Worm (Caenorhabditis elegans): ENCODE measurements around the gene lgc-58.

The lgc-58 gene

DNA sequence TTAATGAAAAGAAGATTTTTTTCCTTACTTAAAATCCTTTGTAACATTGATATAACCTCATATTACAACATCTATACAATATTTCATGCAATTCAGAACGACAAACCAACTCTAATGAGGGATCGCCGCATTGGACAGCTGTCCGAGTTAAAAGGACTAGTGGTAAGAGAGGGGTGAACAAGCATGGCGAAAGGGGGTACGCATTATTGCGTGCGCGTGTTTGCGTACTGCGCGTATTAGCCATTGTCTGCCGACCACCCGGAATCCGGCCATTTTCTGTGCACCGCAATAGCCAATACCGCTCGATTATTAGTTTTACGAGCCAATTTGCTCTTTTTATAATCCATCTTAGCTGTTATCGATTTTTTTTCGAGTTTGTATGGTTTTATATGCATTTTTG is 22.2 kb downstream of the lgc-58 start, which contains the start of gene C15H9.4 (continued):
- TF ChIP-seq ceh-16 (tag; optimal IDR thresholded peaks at IDR 0.05) (no peak), lin-11 (tag; optimal IDR thresholded peaks at IDR 0.05) (peak; percentile 1), blmp-1 (tag; optimal IDR thresholded peaks at IDR 0.05; ENCODE audit: insufficient read depth) (no peak), elt-1 (tag; optimal IDR thresholded peaks at IDR 0.05) (no peak)

DNA sequence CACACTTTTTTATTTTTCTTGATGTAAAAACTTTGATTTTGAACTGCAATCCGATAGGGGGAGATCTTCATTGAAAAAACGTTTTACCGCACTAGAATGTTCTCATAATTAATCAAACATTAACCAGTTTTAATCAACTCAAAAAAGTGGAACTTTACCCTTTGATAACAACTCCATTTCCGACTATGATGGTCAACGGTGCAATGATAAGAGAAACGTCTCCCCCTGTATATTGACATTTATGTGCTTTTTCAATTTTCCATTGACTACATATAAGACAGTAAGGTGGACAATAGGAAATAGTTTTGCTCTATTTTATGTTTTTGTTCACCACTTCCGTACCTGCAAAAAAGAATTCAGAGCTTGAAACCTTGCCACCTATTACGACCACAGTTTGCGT is 23.1 kb downstream of the lgc-58 start:
- no peak for TF ChIP-seq nhr-25 (tag; optimal IDR thresholded peaks at IDR 0.05)
- TF ChIP-seq nhr-21 (tag; optimal IDR thresholded peaks at IDR 0.05): no peak
- TF ChIP-seq skn-1 (tag; optimal IDR thresholded peaks at IDR 0.05): no peak
- peak; percentile 10 for TF ChIP-seq crh-2 (tag; optimal IDR thresholded peaks at IDR 0.05)
- no peak for TF ChIP-seq mab-5 (tag; optimal IDR thresholded peaks at IDR 0.05)
- TF ChIP-seq elt-1 (tag; optimal IDR thresholded peaks at IDR 0.05): no peak
- TF ChIP-seq fos-1 (tag; optimal IDR thresholded peaks at IDR 0.05): peak; percentile 74
- no peak for TF ChIP-seq nhr-77 (tag; optimal IDR thresholded peaks at IDR 0.05)
- TF ChIP-seq ZK546.5 (tag; optimal IDR thresholded peaks at IDR 0.05): no peak
- TF ChIP-seq unc-62 (GFP tag; optimal IDR thresholded peaks at IDR 0.05): no peak
- TF ChIP-seq lsy-2 (tag; optimal IDR thresholded peaks at IDR 0.05): no peak
- TF ChIP-seq blmp-1 (tag; optimal IDR thresholded peaks at IDR 0.05; ENCODE audit: insufficient read depth): no peak
- TF ChIP-seq aly-2 (tag; optimal IDR thresholded peaks at IDR 0.05): no peak
- TF ChIP-seq nhr-129 (tag; optimal IDR thresholded peaks at IDR 0.05): no peak
- no peak for TF ChIP-seq ama-1 (optimal IDR thresholded peaks at IDR 0.05)
- TF ChIP-seq snpc-4 (tag; optimal IDR thresholded peaks at IDR 0.05): no peak
- no peak for TF ChIP-seq mbf-1 (tag; optimal IDR thresholded peaks at IDR 0.05)
- TF ChIP-seq Y55F3AM.14 (GFP tag; optimal IDR thresholded peaks at IDR 0.05): no peak
- TF ChIP-seq elt-3 (tag; optimal IDR thresholded peaks at IDR 0.05): no peak
- TF ChIP-seq alr-1 (tag; optimal IDR thresholded peaks at IDR 0.05): no peak
- TF ChIP-seq ztf-11 (tag; optimal IDR thresholded peaks at IDR 0.05): no peak
- TF ChIP-seq peb-1 (tag; optimal IDR thresholded peaks at IDR 0.05): no peak
- TF ChIP-seq ztf-1 (GFP tag; conservative IDR thresholded peaks at IDR 0.05): no peak
- peak; percentile 44 for TF ChIP-seq sma-9 (GFP tag; optimal IDR thresholded peaks at IDR 0.05)
- TF ChIP-seq sma-9 (tag; optimal IDR thresholded peaks at IDR 0.05): no peak

DNA sequence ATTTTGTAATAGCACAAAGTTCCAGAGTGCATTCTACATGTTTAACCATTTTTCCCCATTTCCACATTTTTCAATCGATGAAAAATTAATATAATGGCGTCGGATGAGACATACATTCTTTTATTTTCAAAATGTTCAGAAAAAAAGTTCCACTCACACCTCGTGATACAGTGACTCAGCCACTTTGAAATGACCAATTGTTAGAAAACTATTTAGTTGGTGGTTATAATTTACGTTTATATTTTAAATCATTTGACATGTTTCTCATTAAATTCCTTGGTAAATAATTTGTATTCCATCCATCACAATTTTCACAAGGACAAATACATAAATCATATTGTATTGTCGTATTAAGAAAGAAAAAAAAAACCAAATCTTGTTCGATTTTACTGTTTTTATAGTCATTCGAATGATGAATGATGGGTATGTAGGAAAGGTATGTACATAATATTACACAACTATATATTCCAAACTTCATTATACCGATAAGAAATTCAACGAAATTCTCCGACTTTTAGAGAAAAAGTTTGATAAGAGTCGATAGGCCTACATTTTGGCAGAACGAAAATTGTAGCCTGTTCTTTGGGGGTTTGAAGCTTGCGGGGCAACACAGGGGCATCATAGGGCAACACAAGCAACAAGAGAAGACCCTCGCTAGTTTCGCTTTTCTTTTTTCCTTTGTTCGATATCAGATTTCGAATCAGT is 25.2 kb downstream of the lgc-58 start:
- TF ChIP-seq blmp-1 (tag; optimal IDR thresholded peaks at IDR 0.05; ENCODE audit: insufficient read depth) (peak; percentile 16), fos-1 (tag; optimal IDR thresholded peaks at IDR 0.05) (peak; percentile 65), elt-1 (tag; optimal IDR thresholded peaks at IDR 0.05) (no peak), nhr-25 (tag; optimal IDR thresholded peaks at IDR 0.05) (peak; percentile 48), sem-4 (tag; optimal IDR thresholded peaks at IDR 0.05) (no peak), ceh-16 (tag; optimal IDR thresholded peaks at IDR 0.05) (no peak), mdl-1 (tag; optimal IDR thresholded peaks at IDR 0.05) (no peak)

DNA sequence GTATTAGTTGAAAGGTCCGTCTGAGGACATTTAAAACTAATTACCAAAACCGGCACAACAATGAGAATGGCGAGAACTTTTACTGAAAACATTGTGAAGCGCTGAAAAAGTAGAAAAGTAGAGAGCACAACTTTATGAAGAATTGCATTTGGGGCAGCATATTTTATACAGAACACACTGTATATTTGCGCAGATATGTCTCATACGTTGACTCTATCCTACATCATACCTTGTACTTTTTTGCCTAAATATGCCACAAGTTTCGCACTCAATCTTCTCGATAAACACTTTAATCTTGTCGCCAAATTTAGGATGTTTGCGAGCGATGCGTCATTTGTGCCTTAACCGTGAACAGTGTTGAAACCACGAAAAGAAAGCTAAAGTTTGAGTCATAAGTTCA is 28.0 kb downstream of the lgc-58 start, which contains the start of gene C15H9.11:
TSS of gene C15H9.11 (minus strand) at position 101 of the 400 bp plus-strand sequence.
- TF ChIP-seq sma-3 (GFP tag; optimal IDR thresholded peaks at IDR 0.05): no peak
- TF ChIP-seq lin-39 (tag; optimal IDR thresholded peaks at IDR 0.05): no peak
- no peak for TF ChIP-seq peb-1 (tag; optimal IDR thresholded peaks at IDR 0.05)
- no peak for TF ChIP-seq ZK546.5 (tag; optimal IDR thresholded peaks at IDR 0.05)
- no peak for TF ChIP-seq nhr-77 (tag; optimal IDR thresholded peaks at IDR 0.05)
- TF ChIP-seq elt-1 (tag; optimal IDR thresholded peaks at IDR 0.05): no peak
- TF ChIP-seq lin-11 (tag; optimal IDR thresholded peaks at IDR 0.05): no peak
- TF ChIP-seq sem-4 (tag; optimal IDR thresholded peaks at IDR 0.05): no peak

DNA sequence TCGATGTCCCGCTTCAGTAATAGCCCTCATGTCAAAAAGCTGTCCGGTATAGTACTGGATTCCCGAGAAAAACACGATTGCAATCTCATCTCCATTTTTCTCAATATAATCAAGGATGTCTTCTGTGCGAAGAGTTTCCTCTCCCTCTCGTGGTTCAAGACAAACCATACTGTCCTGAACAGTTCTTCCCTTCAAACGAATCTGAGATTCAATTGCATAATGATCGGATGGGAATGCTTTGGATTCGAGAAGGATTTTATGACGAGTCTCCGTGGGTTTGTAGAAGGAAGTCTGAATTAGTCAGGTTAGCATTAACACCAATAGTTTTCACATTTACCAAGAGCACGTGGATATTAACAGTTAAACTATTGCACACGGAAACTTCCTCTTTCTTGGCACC is 32.7 kb downstream of the lgc-58 start:
- no peak for TF ChIP-seq ceh-16 (tag; optimal IDR thresholded peaks at IDR 0.05)
- TF ChIP-seq unc-55 (GFP tag; optimal IDR thresholded peaks at IDR 0.05): no peak
- no peak for TF ChIP-seq nhr-25 (tag; optimal IDR thresholded peaks at IDR 0.05)
- no peak for TF ChIP-seq Y55F3AM.14 (GFP tag; optimal IDR thresholded peaks at IDR 0.05)
- no peak for TF ChIP-seq unc-62 (GFP tag; optimal IDR thresholded peaks at IDR 0.05)
- TF ChIP-seq nhr-129 (tag; optimal IDR thresholded peaks at IDR 0.05): no peak
- TF ChIP-seq gmeb-1 (tag; optimal IDR thresholded peaks at IDR 0.05): no peak
- TF ChIP-seq crh-2 (tag; optimal IDR thresholded peaks at IDR 0.05): no peak
- TF ChIP-seq R02D3.7 (tag; optimal IDR thresholded peaks at IDR 0.05): no peak
